Fruit fly (Drosophila melanogaster): ENCODE results near the gene CHMP2B.

CHMP2B gene

DNA sequence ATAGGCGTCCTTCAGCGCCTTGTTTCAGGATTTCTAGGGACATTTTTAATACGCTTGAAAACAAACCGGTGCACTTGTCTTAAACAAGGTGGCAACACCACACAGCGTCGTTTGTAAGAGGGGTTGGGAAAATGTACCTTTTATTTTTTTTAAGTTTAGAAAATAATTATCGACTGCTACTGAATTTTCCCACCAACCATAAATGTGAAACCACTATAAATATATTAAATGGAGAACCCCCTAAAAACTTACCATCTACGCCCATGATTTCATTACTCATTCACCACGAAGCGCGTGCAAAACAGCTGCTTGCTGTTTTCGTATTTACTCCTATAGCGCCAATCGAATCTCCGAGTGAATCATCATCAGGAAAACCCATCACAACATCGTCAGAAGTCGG is at the start of gene CHMP2B, which contains the start of gene Tcs5 (continued):
- TF ChIP-seq CG8944 (GFP tag; optimal IDR thresholded peaks at IDR 0.05) (peak; percentile 100), HLH3B (GFP tag; IDR thresholded peaks at IDR 0.05) (peak; percentile 100), ATbp (GFP tag; optimal IDR thresholded peaks at IDR 0.05) (peak; percentile 99), CTCF (GFP tag; optimal IDR thresholded peaks at IDR 0.05) (peak; percentile 77), Fer1 (GFP tag; optimal IDR thresholded peaks at IDR 0.05) (peak; percentile 99), CG13894 (tag; optimal IDR thresholded peaks at IDR 0.05) (peak; percentile 99), eve (GFP tag; optimal IDR thresholded peaks at IDR 0.05) (peak in 1 of 2 experiments; percentile 80), CG12219 (GFP tag; optimal IDR thresholded peaks at IDR 0.05) (peak; percentile 99), Trl (optimal IDR thresholded peaks at IDR 0.05) (no peak), Trl (GFP tag; optimal IDR thresholded peaks at IDR 0.05) (peak; percentile 100), CG15479 (GFP tag; optimal IDR thresholded peaks at IDR 0.05) (peak; percentile 80), lab (GFP tag; optimal IDR thresholded peaks at IDR 0.05) (peak; percentile 100), gsb-n (tag; optimal IDR thresholded peaks at IDR 0.05) (peak; percentile 99), CG15011 (GFP tag; optimal IDR thresholded peaks at IDR 0.05) (peak; percentile 99), chn (GFP tag; optimal IDR thresholded peaks at IDR 0.05) (peak; percentile 100), CG10565 (GFP tag; optimal IDR thresholded peaks at IDR 0.05) (peak; percentile 98), lov (optimal IDR thresholded peaks at IDR 0.05) (no peak), lov (GFP tag; IDR thresholded peaks at IDR 0.05) (peak; percentile 100), fd96Cb (tag; optimal IDR thresholded peaks at IDR 0.05) (peak; percentile 100), da (GFP tag; optimal IDR thresholded peaks at IDR 0.05) (peak; percentile 99), bbx (GFP tag; IDR thresholded peaks at IDR 0.05; ENCODE audit: partially characterized antibody) (no peak), Hmx (GFP tag; optimal IDR thresholded peaks at IDR 0.05) (no peak), Neu2 (GFP tag; optimal IDR thresholded peaks at IDR 0.05; ENCODE audit: borderline replicate concordance) (peak; percentile 97), Oaz (GFP tag; IDR thresholded peaks at IDR 0.05) (peak; percentile 100), salm (tag; optimal IDR thresholded peaks at IDR 0.05) (peak; percentile 99), CG1603 (tag; optimal IDR thresholded peaks at IDR 0.05) (peak; percentile 99), pan (optimal IDR thresholded peaks at IDR 0.05) (no peak), pan (GFP tag; optimal IDR thresholded peaks at IDR 0.05 in 1 of 2, IDR thresholded peaks at IDR 0.05 in 1 of 2) (peak in 1 of 2 experiments; percentile 100), ac (GFP tag; optimal IDR thresholded peaks at IDR 0.05) (peak; percentile 99), CG5180 (GFP tag; optimal IDR thresholded peaks at IDR 0.05) (peak; percentile 90), CrebB (tag; optimal IDR thresholded peaks at IDR 0.05) (peak; percentile 99), HmgZ (tag; optimal IDR thresholded peaks at IDR 0.05) (peak; percentile 100), lmd (GFP tag; IDR thresholded peaks at IDR 0.05) (peak; percentile 100), prd (optimal IDR thresholded peaks at IDR 0.05) (no peak), prd (GFP tag; IDR thresholded peaks at IDR 0.05) (peak; percentile 100), CG30020 (tag; optimal IDR thresholded peaks at IDR 0.05) (peak; percentile 92), toy (GFP tag; IDR thresholded peaks at IDR 0.05) (peak; percentile 100), Xbp1 (GFP tag; optimal IDR thresholded peaks at IDR 0.05) (peak; percentile 100), CG34224 (GFP tag; IDR thresholded peaks at IDR 0.05; ENCODE audit: partially characterized antibody) (peak; percentile 34; the same call in 1 of the 3 replicates), zfh2 (GFP tag; optimal IDR thresholded peaks at IDR 0.05) (peak; percentile 100), CG8281 (tag; optimal IDR thresholded peaks at IDR 0.05) (peak; percentile 96), CG12744 (GFP tag; optimal IDR thresholded peaks at IDR 0.05) (peak; percentile 100), pho (GFP tag; optimal IDR thresholded peaks at IDR 0.05) (peak; percentile 100), CG18599 (GFP tag; optimal IDR thresholded peaks at IDR 0.05) (peak; percentile 100), Atf-2 (GFP tag; optimal IDR thresholded peaks at IDR 0.05) (peak; percentile 99), scrt (GFP tag; optimal IDR thresholded peaks at IDR 0.05) (peak; percentile 98), CG14965 (GFP tag; optimal IDR thresholded peaks at IDR 0.05; ENCODE audit: borderline replicate concordance) (peak; percentile 92), CG3065 (GFP tag; optimal IDR thresholded peaks at IDR 0.05) (peak; percentile 99), ci (GFP tag; IDR thresholded peaks at IDR 0.05) (peak; percentile 100), abd-A (tag; optimal IDR thresholded peaks at IDR 0.05) (no peak), jing (GFP tag; optimal IDR thresholded peaks at IDR 0.05) (peak; percentile 99), stc (GFP tag; IDR thresholded peaks at IDR 0.05) (peak; percentile 100)

Data from whole organism, embryonic.